Worm (Caenorhabditis elegans) whole organism, mixed stage, embryonic: Measurements from ENCODE around the gene C49H3.4.
A peak's percentile ranks its signal among the peaks of the same experiment; 100 is the strongest.

ENCODE experiments used
- bed-3 ChIP-seq: fragments of 200-800 bp; sonication (Bioruptor generic); optimal IDR thresholded peaks from 3 replicates; lab custom pipeline; 2018; ENCODE audit warnings: mild to moderate bottlenecking, missing genetic modification characterization, moderate library complexity, missing compliant biosample characterization
- blmp-1 ChIP-seq: fragments of 150-350 bp; optimal IDR thresholded peaks from 2 replicates; lab custom pipeline; 2014; ENCODE audit warnings: missing biosample characterization, missing genetic modification characterization
- ceh-83 ChIP-seq: fragments of 200-800 bp; sonication (Bioruptor generic); optimal IDR thresholded peaks from 2 replicates; lab custom pipeline; 2018; ENCODE audit warnings: mild to moderate bottlenecking, missing genetic modification characterization, missing compliant biosample characterization
- elt-3 ChIP-seq: fragments of 150-350 bp; optimal IDR thresholded peaks from 2 replicates; lab custom pipeline; 2014; ENCODE audit warnings: missing biosample characterization, missing genetic modification characterization
- flh-1 ChIP-seq: fragments of 200-800 bp; sonication (Bioruptor generic); optimal IDR thresholded peaks from 2 replicates; lab custom pipeline; 2018; ENCODE audit warnings: mild to moderate bottlenecking, missing genetic modification characterization, moderate library complexity, missing compliant biosample characterization
- lsy-2 ChIP-seq: fragments of 150-350 bp; optimal IDR thresholded peaks from 2 replicates; lab custom pipeline; 2014; ENCODE audit warnings: missing biosample characterization, missing genetic modification characterization
- mls-2 ChIP-seq: sonication (generic microtip); optimal IDR thresholded peaks from 2 replicates; lab custom pipeline; 2016; ENCODE audit warnings: mild to moderate bottlenecking, missing genetic modification characterization, moderate library complexity, missing compliant biosample characterization
- nhr-237 ChIP-seq: fragments of 150-350 bp; optimal IDR thresholded peaks from 2 replicates; lab custom pipeline; 2014; ENCODE audit warnings: missing biosample characterization, missing genetic modification characterization
- nhr-76 ChIP-seq: sonication (generic microtip); optimal IDR thresholded peaks from 2 replicates; lab custom pipeline; 2017; ENCODE audit warnings: missing biosample characterization, missing genetic modification characterization
- pha-4 ChIP-seq: fragments of 150-350 bp; optimal IDR thresholded peaks from 2 replicates; lab custom pipeline; 2018; ENCODE audit warnings: missing biosample characterization, missing genetic modification reagents, missing genetic modification characterization
- tbx-8 ChIP-seq: fragments of 200-800 bp; sonication (Bioruptor generic); optimal IDR thresholded peaks from 2 replicates; lab custom pipeline; 2018; ENCODE audit warnings: mild to moderate bottlenecking, missing genetic modification characterization, moderate library complexity, missing compliant biosample characterization
- unc-120 ChIP-seq: sonication (generic microtip); optimal IDR thresholded peaks from 2 replicates; lab custom pipeline; 2017; ENCODE audit warnings: missing genetic modification characterization, missing compliant biosample characterization; ENCODE audit not compliant: poor library complexity, severe bottlenecking
- unc-39 ChIP-seq: fragments of 150-350 bp; optimal IDR thresholded peaks from 2 replicates; lab custom pipeline; 2014; ENCODE audit warnings: missing biosample characterization, missing genetic modification characterization
- unc-62 ChIP-seq: fragments of 150-350 bp; optimal IDR thresholded peaks from 2 replicates; lab custom pipeline; 2014; ENCODE audit warnings: missing biosample characterization, missing genetic modification reagents, missing genetic modification characterization

- TF ChIP-seq elt-3 (no peak), ceh-83 (GFP tag; lab: Kevin White, UChicago) (no peak), unc-120 (tag; lab: Kevin White, UChicago) (no peak), pha-4 (tag; lab: Kevin White, UChicago) (no peak), lsy-2 (tag; lab: Kevin White, UChicago) (peak; percentile 65), nhr-76 (no peak), unc-39 (tag; lab: Kevin White, UChicago) (no peak), tbx-8 (GFP tag; lab: Kevin White, UChicago) (no peak), unc-62 (no peak), mls-2 (tag; lab: Kevin White, UChicago) (no peak), blmp-1 (tag; lab: Kevin White, UChicago) (no peak), nhr-237 (tag; lab: Kevin White, UChicago) (no peak), flh-1 (GFP tag; lab: Kevin White, UChicago) (no peak), bed-3 (GFP tag; lab: Kevin White, UChicago) (no peak)
These were observed 5.5 kb upstream of the C49H3.4 start for ce11 chrIV:7909455-7910141.
